Worm (Caenorhabditis elegans) whole organism, L2 larva: ENCODE data around the gene Y41E3.19.

Experiments used
- C34F6.9 ChIP-seq: fragments of 150-350 bp; optimal IDR thresholded peaks from 2 replicates; lab custom pipeline; 2014; ENCODE audit warnings: missing biosample characterization, missing genetic modification characterization
- F13H6.1 ChIP-seq: sonication (generic microtip); optimal IDR thresholded peaks from 2 replicates; lab custom pipeline; 2016; ENCODE audit warnings: missing genetic modification characterization, missing compliant biosample characterization
- R02D3.7 ChIP-seq: fragments of 150-350 bp; optimal IDR thresholded peaks from 2 replicates; lab custom pipeline; 2014; ENCODE audit warnings: missing biosample characterization, missing genetic modification characterization
- Y55F3AM.14 ChIP-seq: fragments of 200-800 bp; sonication (Bioruptor generic); optimal IDR thresholded peaks from 2 replicates; lab custom pipeline; 2018; ENCODE audit warnings: mild to moderate bottlenecking, missing genetic modification characterization, missing compliant biosample characterization
- aly-2 ChIP-seq: fragments of 150-350 bp; optimal IDR thresholded peaks from 2 replicates; lab custom pipeline; 2014; ENCODE audit warnings: missing biosample characterization, missing genetic modification characterization
- ama-1 ChIP-seq: fragments of 150-350 bp; optimal IDR thresholded peaks from 2 replicates; lab custom pipeline; 2018; ENCODE audit warnings: inconsistent platforms
- ceh-82 ChIP-seq: fragments of 150-350 bp; optimal IDR thresholded peaks from 2 replicates; lab custom pipeline; 2014; ENCODE audit warnings: missing biosample characterization, missing genetic modification characterization
- crh-2 ChIP-seq: sonication (generic microtip); optimal IDR thresholded peaks from 2 replicates; lab custom pipeline; 2017; ENCODE audit warnings: missing biosample characterization, missing genetic modification characterization
- dmd-4 ChIP-seq: sonication (generic microtip); optimal IDR thresholded peaks from 2 replicates; lab custom pipeline; 2017; ENCODE audit warnings: missing biosample characterization, missing genetic modification characterization
- egl-27 ChIP-seq: sonication (generic microtip); optimal IDR thresholded peaks from 3 replicates; lab custom pipeline; 2017; ENCODE audit warnings: missing biosample characterization, missing genetic modification reagents, missing genetic modification characterization
- elt-3 ChIP-seq: sonication (generic microtip); optimal IDR thresholded peaks from 2 replicates; lab custom pipeline; 2017; ENCODE audit warnings: missing biosample characterization, missing genetic modification characterization
- fos-1 ChIP-seq: fragments of 150-350 bp; optimal IDR thresholded peaks from 2 replicates; lab custom pipeline; 2014; ENCODE audit warnings: missing biosample characterization, missing genetic modification characterization
- gmeb-1 ChIP-seq: fragments of 150-350 bp; optimal IDR thresholded peaks from 2 replicates; lab custom pipeline; 2014; ENCODE audit warnings: missing biosample characterization, missing genetic modification characterization
- lin-11 ChIP-seq: fragments of 150-350 bp; sonication (generic microtip); optimal IDR thresholded peaks from 2 replicates; lab custom pipeline; 2014; ENCODE audit warnings: missing biosample characterization, missing genetic modification characterization, inconsistent platforms, mixed read lengths
- lin-13 ChIP-seq: fragments of 150-350 bp; optimal IDR thresholded peaks from 2 replicates; lab custom pipeline; 2014; ENCODE audit warnings: missing biosample characterization, missing genetic modification reagents, missing genetic modification characterization
- lin-39 ChIP-seq: fragments of 150-350 bp; optimal IDR thresholded peaks from 2 replicates; lab custom pipeline; 2014; ENCODE audit warnings: missing biosample characterization, missing genetic modification reagents, missing genetic modification characterization
- lsy-2 ChIP-seq, 2 experiments: fragments of 150-350 bp in 1 of 2; sonication (generic microtip) in 1 of 2; optimal IDR thresholded peaks; 2 replicates each; lab custom pipeline; 2014 to 2017; ENCODE audit warnings: missing biosample characterization in 2 of 2, missing genetic modification characterization in 2 of 2
- mab-5 ChIP-seq: fragments of 150-350 bp; optimal IDR thresholded peaks from 2 replicates; lab custom pipeline; 2014; ENCODE audit warnings: missing biosample characterization, missing genetic modification characterization
- mbf-1 ChIP-seq: sonication (generic microtip); optimal IDR thresholded peaks from 2 replicates; lab custom pipeline; 2017; ENCODE audit warnings: missing biosample characterization, missing genetic modification characterization
- mdl-1 ChIP-seq, 2 experiments: fragments of 150-350 bp in 1 of 2; sonication (generic microtip) in 1 of 2; optimal IDR thresholded peaks; 2 replicates each; lab custom pipeline; 2017; ENCODE audit warnings: missing biosample characterization in 2 of 2, missing genetic modification characterization in 2 of 2
- nhr-10 ChIP-seq: sonication (generic microtip); optimal IDR thresholded peaks from 2 replicates; lab custom pipeline; 2017; ENCODE audit warnings: missing biosample characterization, missing genetic modification characterization
- nhr-11 ChIP-seq: fragments of 150-350 bp; optimal IDR thresholded peaks from 2 replicates; lab custom pipeline; 2014; ENCODE audit warnings: missing biosample characterization, missing genetic modification characterization
- nhr-12 ChIP-seq: fragments of 150-350 bp; optimal IDR thresholded peaks from 2 replicates; lab custom pipeline; 2014; ENCODE audit warnings: missing biosample characterization, missing genetic modification characterization
- nhr-129 ChIP-seq: fragments of 150-350 bp; optimal IDR thresholded peaks from 2 replicates; lab custom pipeline; 2014; ENCODE audit warnings: missing biosample characterization, missing genetic modification characterization
- nhr-21 ChIP-seq: fragments of 150-350 bp; optimal IDR thresholded peaks from 2 replicates; lab custom pipeline; 2014; ENCODE audit warnings: missing biosample characterization, missing genetic modification characterization
- nhr-23 ChIP-seq: fragments of 150-350 bp; optimal IDR thresholded peaks from 2 replicates; lab custom pipeline; 2014; ENCODE audit warnings: missing biosample characterization, missing genetic modification reagents, missing genetic modification characterization
- nhr-237 ChIP-seq: fragments of 150-350 bp; optimal IDR thresholded peaks from 2 replicates; lab custom pipeline; 2014; ENCODE audit warnings: missing biosample characterization, missing genetic modification characterization
- nhr-25 ChIP-seq: fragments of 150-350 bp; sonication (generic microtip); optimal IDR thresholded peaks from 3 replicates; lab custom pipeline; 2014; ENCODE audit warnings: missing biosample characterization, missing genetic modification characterization
- nhr-6 ChIP-seq: fragments of 150-350 bp; optimal IDR thresholded peaks from 2 replicates; lab custom pipeline; 2014; ENCODE audit warnings: missing biosample characterization, missing genetic modification characterization
- skn-1 ChIP-seq: sonication (generic microtip); optimal IDR thresholded peaks from 2 replicates; lab custom pipeline; 2017; ENCODE audit warnings: missing biosample characterization, missing genetic modification characterization
- sma-3 ChIP-seq: sonication (generic microtip); optimal IDR thresholded peaks from 2 replicates; lab custom pipeline; 2016; ENCODE audit warnings: missing genetic modification reagents, missing genetic modification characterization, missing compliant biosample characterization
- sma-9 ChIP-seq, 2 experiments: fragments of 150-350 bp in 1 of 2; sonication (generic microtip) in 1 of 2; optimal IDR thresholded peaks; 2 replicates each; lab custom pipeline; 2014 to 2016; ENCODE audit warnings: missing genetic modification characterization in 2 of 2, mild to moderate bottlenecking in 1 of 2, missing biosample characterization in 1 of 2, missing compliant biosample characterization in 1 of 2, missing genetic modification reagents in 1 of 2, moderate library complexity in 1 of 2
- snpc-4 ChIP-seq: fragments of 150-350 bp; optimal IDR thresholded peaks from 2 replicates; lab custom pipeline; 2014; ENCODE audit warnings: missing biosample characterization, missing genetic modification characterization
- unc-39 ChIP-seq: fragments of 150-350 bp; optimal IDR thresholded peaks from 2 replicates; lab custom pipeline; 2014; ENCODE audit warnings: missing biosample characterization, missing genetic modification characterization
- unc-55 ChIP-seq: fragments of 150-350 bp; sonication (generic microtip); optimal IDR thresholded peaks from 3 replicates; lab custom pipeline; 2014; ENCODE audit warnings: missing biosample characterization, missing genetic modification reagents, missing genetic modification characterization
- unc-62 ChIP-seq: fragments of 150-350 bp; optimal IDR thresholded peaks from 2 replicates; lab custom pipeline; 2014; ENCODE audit warnings: missing biosample characterization, missing genetic modification reagents, missing genetic modification characterization
- zag-1 ChIP-seq: fragments of 150-350 bp; optimal IDR thresholded peaks from 2 replicates; lab custom pipeline; 2014; ENCODE audit warnings: missing biosample characterization, missing genetic modification characterization
- ztf-1 ChIP-seq: fragments of 200-800 bp; sonication (Bioruptor generic); conservative IDR thresholded peaks from 2 replicates; pipeline ENCODE4 v1.3.6; 2022; ENCODE audit warnings: missing genetic modification characterization, missing compliant biosample characterization
- ztf-11 ChIP-seq: sonication (generic microtip); optimal IDR thresholded peaks from 2 replicates; lab custom pipeline; 2017; ENCODE audit warnings: missing biosample characterization, missing genetic modification characterization
- ztf-4 ChIP-seq: fragments of 150-350 bp; optimal IDR thresholded peaks from 2 replicates; lab custom pipeline; 2014; ENCODE audit warnings: missing biosample characterization, missing genetic modification characterization

The Y41E3.19 gene

DNA sequence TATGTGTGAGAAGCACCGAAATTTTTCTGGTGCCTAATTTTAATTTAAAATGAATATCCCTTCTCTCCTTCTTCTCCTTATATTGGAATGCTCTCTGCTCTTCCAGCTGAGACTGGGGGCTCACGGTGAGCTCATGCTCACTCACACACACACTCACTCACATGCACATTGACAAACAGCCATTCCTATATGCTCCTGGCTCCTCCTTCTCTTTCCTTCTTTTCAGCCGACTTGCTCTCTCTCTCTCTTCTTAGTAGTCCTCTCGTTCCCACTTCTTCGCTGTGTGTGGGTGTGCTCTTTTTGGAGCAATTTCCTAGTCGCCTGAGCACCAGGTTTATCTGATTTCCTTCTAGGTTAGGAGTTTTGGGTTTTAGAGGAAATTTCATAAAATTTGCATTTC lies 35.0 kb upstream of the Y41E3.19 start (continued):
- TF ChIP-seq elt-3 (tag; lab: Kevin White, UChicago) (no peak), ama-1 (lab: Kevin White, UChicago) (no peak), snpc-4 (no peak), zag-1 (tag; lab: Kevin White, UChicago) (peak; percentile 21), nhr-23 (no peak), lin-39 (no peak), unc-62 (GFP tag; lab: Kevin White, UChicago) (no peak), nhr-237 (no peak), egl-27 (tag; lab: Kevin White, UChicago) (no peak), ztf-4 (no peak), fos-1 (tag; lab: Kevin White, UChicago) (no peak)

DNA sequence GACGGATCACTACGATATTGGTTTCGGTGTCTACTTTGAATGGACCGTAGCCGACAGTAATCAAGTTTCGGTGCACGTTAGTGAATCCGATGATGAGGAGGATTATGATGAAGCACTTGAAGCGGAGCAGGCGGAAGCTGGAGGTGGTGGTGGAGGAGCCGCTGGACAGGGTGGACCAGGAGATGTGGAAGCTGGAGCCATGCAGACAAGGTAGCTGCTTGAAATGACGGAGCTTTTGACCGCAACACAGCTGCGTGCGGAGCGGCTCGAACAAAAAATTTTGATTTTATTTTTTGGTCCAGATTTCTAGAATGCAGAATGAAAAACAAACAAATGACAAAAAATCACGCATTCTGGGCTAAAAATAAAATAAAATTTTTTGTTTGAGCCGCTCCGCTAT lies 31.5 kb upstream of the Y41E3.19 start:
- TF ChIP-seq egl-27 (tag; lab: Kevin White, UChicago), result no peak
- no peak for TF ChIP-seq ceh-82 (tag; lab: Kevin White, UChicago)
- TF ChIP-seq dmd-4 (tag; lab: Kevin White, UChicago), result no peak
- no peak for TF ChIP-seq lin-13 (GFP tag; lab: Kevin White, UChicago)
- TF ChIP-seq unc-62 (GFP tag; lab: Kevin White, UChicago), result no peak
- TF ChIP-seq mdl-1 (tag; optimal IDR thresholded peaks at IDR 0.05; lab: Kevin White, UChicago), result no peak
- no peak for TF ChIP-seq C34F6.9 (tag; lab: Kevin White, UChicago)
- no peak for TF ChIP-seq sma-3
- TF ChIP-seq nhr-237, result no peak
- TF ChIP-seq ztf-11 (tag; lab: Kevin White, UChicago), result no peak
- no peak for TF ChIP-seq snpc-4
- no peak for TF ChIP-seq lin-39
- TF ChIP-seq Y55F3AM.14 (GFP tag; lab: Kevin White, UChicago), result no peak
- TF ChIP-seq nhr-10 (tag; lab: Kevin White, UChicago), result no peak
- no peak for TF ChIP-seq ztf-4
- TF ChIP-seq skn-1 (tag; lab: Kevin White, UChicago), result no peak
- TF ChIP-seq mbf-1 (tag; lab: Kevin White, UChicago), result no peak
- TF ChIP-seq nhr-6, result no peak
- TF ChIP-seq, all 48 proteins: peak for 0

DNA sequence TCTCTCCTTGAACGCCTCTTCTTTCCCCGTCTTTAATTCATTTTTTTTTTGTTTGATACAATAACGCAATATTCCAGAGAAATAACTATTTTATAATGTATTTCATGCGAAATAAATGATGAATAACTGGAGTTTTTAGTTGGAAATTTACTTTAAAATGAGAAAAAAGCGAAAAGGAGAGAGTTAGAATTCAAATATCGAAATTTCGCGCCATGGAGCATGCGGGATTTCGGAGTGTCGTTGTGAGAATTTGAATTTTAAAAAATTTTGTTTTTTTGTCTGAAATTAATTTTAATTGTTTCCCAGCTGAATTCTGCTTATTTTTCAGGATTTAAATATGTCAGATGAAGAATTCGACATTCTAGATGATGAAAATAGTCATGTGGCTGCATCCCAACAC lies 30.5 kb upstream of the Y41E3.19 start, which contains the start of gene fcd-2:
Gene fcd-2 (plus strand): TSS at position 327 of the 400 bp plus-strand sequence.
- TF ChIP-seq nhr-25 (tag; lab: Kevin White, UChicago) (peak; percentile 22), sma-3 (peak; percentile 21), mdl-1 (tag; optimal IDR thresholded peaks at IDR 0.05; lab: Kevin White, UChicago) (no peak), aly-2 (no peak), egl-27 (tag; lab: Kevin White, UChicago) (no peak), nhr-6 (no peak), sma-9 (GFP tag; optimal IDR thresholded peaks at IDR 0.05; lab: Kevin White, UChicago) (no peak), sma-9 (tag; optimal IDR thresholded peaks at IDR 0.05; lab: Kevin White, UChicago) (no peak), unc-55 (GFP tag; lab: Kevin White, UChicago) (peak; percentile 76), ztf-1 (GFP tag; lab: Robert Waterston, UW) (no peak), lin-13 (GFP tag; lab: Kevin White, UChicago) (peak; percentile 63), skn-1 (tag; lab: Kevin White, UChicago) (no peak), ztf-4 (peak; percentile 3), lsy-2 (tag; optimal IDR thresholded peaks at IDR 0.05; lab: Kevin White, UChicago) (peak in 1 of 2 experiments; percentile 67), C34F6.9 (tag; lab: Kevin White, UChicago) (peak; percentile 66), gmeb-1 (tag; lab: Kevin White, UChicago) (peak; percentile 86), crh-2 (peak; percentile 48), fos-1 (tag; lab: Kevin White, UChicago) (peak; percentile 24), mab-5 (tag; lab: Kevin White, UChicago) (no peak), nhr-129 (peak; percentile 73), nhr-11 (tag; lab: Kevin White, UChicago) (no peak), lin-11 (no peak), lin-39 (no peak), nhr-21 (tag; lab: Kevin White, UChicago) (no peak), R02D3.7 (tag; lab: Kevin White, UChicago) (no peak), unc-39 (tag; lab: Kevin White, UChicago) (no peak), ama-1 (lab: Kevin White, UChicago) (no peak), nhr-12 (no peak), F13H6.1 (tag; lab: Kevin White, UChicago) (no peak)
- TF ChIP-seq, all 48 proteins: peak for 11
